Fruit fly (Drosophila melanogaster): ENCODE results near the gene Octbeta1R.

Gene Octbeta1R

DNA sequence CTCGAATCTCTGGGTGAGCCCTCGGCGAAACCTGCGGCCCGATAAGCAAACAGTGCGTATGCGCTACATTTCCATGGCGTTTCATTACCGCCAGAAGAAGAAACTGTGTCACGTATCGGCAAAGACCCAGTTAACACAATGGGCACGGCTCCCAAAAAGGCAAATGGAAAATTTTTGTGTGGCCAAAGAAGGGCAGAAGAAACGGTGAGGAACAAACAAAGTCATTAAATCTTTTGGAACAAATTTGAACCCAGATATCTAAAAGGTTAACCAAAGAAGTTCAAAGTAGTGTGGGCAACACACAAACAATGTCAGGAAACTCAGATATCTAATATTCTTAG is 28.0 kb downstream of the Octbeta1R start (continued):
- TF ChIP-seq chinmo (GFP tag; IDR thresholded peaks at IDR 0.05; ENCODE audit: partially characterized antibody) (0 out of 4 replicates have a peak, but pooled peaks have one; percentile 7), CG8089 (GFP tag; optimal IDR thresholded peaks at IDR 0.05) (no peak), ci (GFP tag; IDR thresholded peaks at IDR 0.05) (peak; percentile 18; the same call in 1 of the 3 replicates), Ada2b (GFP tag; IDR thresholded peaks at IDR 0.05) (no peak), nerfin-1 (tag; optimal IDR thresholded peaks at IDR 0.05) (no peak), Hr78 (GFP tag; optimal IDR thresholded peaks at IDR 0.05) (peak in 1 of 2 experiments; percentile 84), CTCF (GFP tag; optimal IDR thresholded peaks at IDR 0.05) (no peak), zen (tag; optimal IDR thresholded peaks at IDR 0.05) (no peak), HmgZ (tag; optimal IDR thresholded peaks at IDR 0.05) (no peak), Bgb (GFP tag; IDR thresholded peaks at IDR 0.05; ENCODE audit: partially characterized antibody) (no peak)

DNA sequence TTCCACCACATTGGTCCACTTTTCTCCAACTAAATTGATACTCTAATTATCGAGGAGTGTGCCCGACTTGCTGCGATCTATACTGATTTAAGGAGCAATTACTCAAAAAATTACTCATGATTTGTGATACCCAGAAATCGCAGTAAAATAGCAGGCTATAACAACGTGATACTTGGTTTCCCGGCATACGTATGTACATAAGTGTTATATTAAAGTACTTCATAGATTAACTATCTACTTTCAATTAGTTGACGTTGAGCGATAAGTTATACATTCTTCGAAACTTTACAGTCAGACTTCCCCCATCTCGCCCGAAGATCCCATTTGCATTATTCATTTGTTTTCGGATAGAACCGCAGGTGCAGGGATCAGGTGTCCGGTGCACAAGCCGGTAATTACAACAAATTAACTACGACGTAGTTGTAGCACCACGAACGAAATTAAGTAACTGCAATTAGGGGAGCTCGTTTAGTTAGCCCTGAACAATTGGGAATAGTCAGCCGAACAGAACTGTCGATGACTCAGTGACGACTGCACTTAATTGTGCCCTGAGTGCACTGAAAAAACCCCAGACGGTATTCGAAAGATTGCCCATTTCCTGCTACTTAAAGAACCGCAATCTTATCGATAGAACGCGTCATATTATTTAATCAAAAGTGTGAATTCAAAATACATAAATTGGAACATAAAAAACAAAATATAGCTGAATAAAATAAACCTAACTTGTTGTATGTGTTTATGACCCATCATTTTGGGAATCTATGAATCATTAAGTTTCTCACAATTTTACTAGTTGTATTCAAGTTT is 28.7 kb downstream of the Octbeta1R start:
- no peak for TF ChIP-seq CG34224 (GFP tag; IDR thresholded peaks at IDR 0.05; ENCODE audit: partially characterized antibody)
- TF ChIP-seq CG34422 (GFP tag; IDR thresholded peaks at IDR 0.05), result 0 out of 3 replicates have a peak, but pooled peaks have one; percentile 7
- peak; percentile 27 for TF ChIP-seq CoRest (tag; optimal IDR thresholded peaks at IDR 0.05)
- TF ChIP-seq Hey (tag; optimal IDR thresholded peaks at IDR 0.05), result peak; percentile 56
- peak in 1 of 3 experiments; percentile 36 for TF ChIP-seq lola (GFP tag; optimal IDR thresholded peaks at IDR 0.05)
- TF ChIP-seq Hr51 (GFP tag; optimal IDR thresholded peaks at IDR 0.05), result no peak
- no peak for TF ChIP-seq wdn (GFP tag; IDR thresholded peaks at IDR 0.05)
- TF ChIP-seq exex (tag; optimal IDR thresholded peaks at IDR 0.05), result peak; percentile 92
- TF ChIP-seq CG11696 (GFP tag; IDR thresholded peaks at IDR 0.05), result 0 out of 2 replicates have a peak, but pooled peaks have one; percentile 22
- TF ChIP-seq CG31441 (GFP tag; IDR thresholded peaks at IDR 0.05), result no peak
- TF ChIP-seq mirr (GFP tag; optimal IDR thresholded peaks at IDR 0.05), result no peak
- TF ChIP-seq CG18764 (GFP tag; optimal IDR thresholded peaks at IDR 0.05), result no peak
- no peak for TF ChIP-seq lov (optimal IDR thresholded peaks at IDR 0.05)
- no peak for TF ChIP-seq lov (GFP tag; IDR thresholded peaks at IDR 0.05)
- TF ChIP-seq CG17328 (GFP tag; IDR thresholded peaks at IDR 0.05), result peak; percentile 5; the same call in 1 of the 2 replicates
- TF ChIP-seq mam (GFP tag; optimal IDR thresholded peaks at IDR 0.05), result no peak
- TF ChIP-seq CG7987 (GFP tag; optimal IDR thresholded peaks at IDR 0.05), result peak; percentile 45
- 0 out of 4 replicates have a peak, but pooled peaks have one; percentile 15 for TF ChIP-seq chinmo (GFP tag; IDR thresholded peaks at IDR 0.05; ENCODE audit: partially characterized antibody)
- TF ChIP-seq CG17361 (GFP tag; IDR thresholded peaks at IDR 0.05), result peak; percentile 60; the same call in 1 of the 3 replicates
- TF ChIP-seq bsh (GFP tag; optimal IDR thresholded peaks at IDR 0.05), result peak in 1 of 2 experiments; percentile 25
- peak; percentile 64 for TF ChIP-seq sens (GFP tag)
- no peak for TF ChIP-seq Ravus (GFP tag; IDR thresholded peaks at IDR 0.05)
- TF ChIP-seq en (GFP tag; optimal IDR thresholded peaks at IDR 0.05), result no peak
- peak; percentile 0 for TF ChIP-seq Meics (GFP tag; optimal IDR thresholded peaks at IDR 0.05)
- no peak for TF ChIP-seq ken (GFP tag; IDR thresholded peaks at IDR 0.05)
- peak; percentile 16; the same call in 1 of the 2 replicates for TF ChIP-seq sisA (GFP tag; IDR thresholded peaks at IDR 0.05)
- no peak for TF ChIP-seq gfzf (GFP tag; optimal IDR thresholded peaks at IDR 0.05)
- TF ChIP-seq sqz (GFP tag; optimal IDR thresholded peaks at IDR 0.05), result no peak
- TF ChIP-seq eve (GFP tag; optimal IDR thresholded peaks at IDR 0.05), result peak in 1 of 2 experiments; percentile 69
- peak in 1 of 2 experiments; percentile 4 for TF ChIP-seq Pdp1 (GFP tag; optimal IDR thresholded peaks at IDR 0.05)
- TF ChIP-seq Med (GFP tag), result peak; percentile 20
- TF ChIP-seq CG6854 (GFP tag; optimal IDR thresholded peaks at IDR 0.05), result peak; percentile 11
- peak; percentile 36 for TF ChIP-seq CG9437 (GFP tag; optimal IDR thresholded peaks at IDR 0.05)
- no peak for TF ChIP-seq CG14710 (tag; optimal IDR thresholded peaks at IDR 0.05)
- TF ChIP-seq dmrt99B (tag; optimal IDR thresholded peaks at IDR 0.05), result peak; percentile 21
